Fruit fly (Drosophila melanogaster) S2 (cell line): ENCODE data around the gene CG11980.

Experiments used
- CG8478 ChIP-seq: fragments of >200 bp; optimal IDR thresholded peaks from 2 replicates; lab custom pipeline; 2018
- CTCF ChIP-seq, 2 experiments: fragments of >200 bp; optimal IDR thresholded peaks; 2 replicates each; lab custom pipeline; 2018

CG11980 gene

DNA sequence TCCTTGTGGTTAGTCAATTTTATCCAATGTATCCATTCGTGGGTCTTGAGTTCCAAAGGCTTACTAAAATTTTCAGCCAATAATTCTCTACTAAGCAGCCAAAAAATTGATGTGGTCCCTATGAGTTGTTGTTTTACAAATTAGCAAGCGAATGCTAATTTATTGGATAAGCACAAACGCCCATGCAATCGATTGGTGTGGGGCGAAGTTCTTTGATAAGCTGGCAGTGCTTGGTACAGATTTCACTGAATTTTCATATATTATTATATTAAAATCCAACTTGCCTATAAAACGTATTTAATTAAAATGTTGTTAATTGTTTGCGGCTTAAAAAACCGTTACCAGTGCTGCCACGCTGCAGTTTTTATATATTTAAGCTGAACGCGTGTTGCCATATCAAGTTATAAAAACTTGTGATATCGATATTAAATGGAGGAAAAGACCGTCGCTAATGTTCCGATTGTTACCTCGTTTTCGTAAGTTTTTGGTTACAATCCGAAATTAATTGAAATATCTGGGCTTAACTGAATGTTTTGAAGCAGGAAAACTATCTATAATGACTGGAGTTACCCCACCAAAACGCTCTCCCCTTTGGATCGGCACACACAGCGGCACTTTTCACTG lies at the start of gene CG11980, which contains the start of gene CG31100:
TSS of gene CG11980 (plus strand) at position 418 of the 624 bp plus-strand sequence.
TSS of gene CG31100 (minus strand) at position 51 of the 624 bp plus-strand sequence.
- TF ChIP-seq CTCF (optimal IDR thresholded peaks at IDR 0.05; lab: Kevin White, UChicago) (peak in 1 of 2 experiments; percentile 30), CG8478 (lab: Kevin White, UChicago) (no peak)

DNA sequence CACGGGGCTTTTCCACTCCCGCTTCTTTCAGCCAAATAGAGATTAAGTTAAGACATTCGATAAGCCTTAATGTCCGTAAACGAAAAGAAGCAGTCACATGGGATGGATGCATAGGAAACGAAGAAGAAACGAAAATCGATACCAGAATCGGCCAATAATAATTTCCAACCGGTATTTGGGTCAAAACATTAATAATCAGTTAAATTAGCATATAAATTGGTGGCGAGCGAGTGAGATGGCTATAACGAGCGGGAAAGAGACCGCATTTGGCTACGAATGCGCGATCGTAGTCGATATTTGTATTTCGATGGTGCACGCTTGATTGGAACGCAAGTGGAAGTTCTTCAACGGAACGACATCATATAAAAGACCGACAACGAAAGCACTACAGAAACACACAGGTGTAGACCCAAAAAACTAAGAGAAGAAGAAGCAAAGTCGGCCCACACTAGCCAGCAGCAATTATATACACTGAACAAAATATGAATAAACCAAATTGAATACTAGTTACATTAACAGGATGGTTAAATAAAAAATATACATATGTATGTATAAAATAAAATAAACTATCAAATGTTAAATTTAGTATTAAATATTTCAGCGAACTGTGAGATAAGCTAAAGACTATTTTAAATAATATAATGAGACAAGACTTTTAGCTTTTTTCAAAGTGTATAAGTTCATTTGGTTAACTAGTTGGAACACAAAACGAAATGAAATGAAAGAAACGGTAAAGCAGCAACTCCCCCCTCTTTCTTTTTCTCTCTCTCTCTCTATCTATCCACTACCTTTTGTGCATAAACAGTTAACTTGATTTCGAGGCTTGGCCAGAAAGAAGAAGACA lies 49.1 kb upstream of the CG11980 start:
- TF ChIP-seq CTCF (optimal IDR thresholded peaks at IDR 0.05; lab: Kevin White, UChicago) = no peak
- no peak for TF ChIP-seq CG8478 (lab: Kevin White, UChicago)

DNA sequence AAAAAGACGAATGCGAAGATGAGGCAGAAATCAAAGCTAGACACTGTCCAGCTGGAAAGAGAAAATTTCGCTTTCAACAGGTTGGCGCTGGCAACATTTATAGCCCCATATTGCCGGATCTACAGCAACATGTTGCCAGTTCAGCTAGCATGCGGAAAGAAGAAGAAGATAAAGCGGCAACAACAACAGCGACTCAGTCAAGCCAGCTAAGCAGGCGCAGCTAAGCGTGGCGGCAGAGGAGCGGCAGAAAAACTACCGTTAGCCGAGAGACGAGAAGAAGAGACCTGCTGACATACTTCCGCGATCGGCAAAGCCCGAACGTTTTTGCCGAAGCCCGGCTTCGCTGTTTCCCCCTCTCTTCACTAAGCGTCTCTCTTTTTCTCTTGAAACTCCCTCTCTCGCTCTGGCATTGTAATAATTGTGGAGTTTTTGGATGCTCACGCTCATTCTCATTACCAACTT lies 48.4 kb upstream of the CG11980 start:
- TF ChIP-seq CTCF (optimal IDR thresholded peaks at IDR 0.05; lab: Kevin White, UChicago) = no peak

DNA sequence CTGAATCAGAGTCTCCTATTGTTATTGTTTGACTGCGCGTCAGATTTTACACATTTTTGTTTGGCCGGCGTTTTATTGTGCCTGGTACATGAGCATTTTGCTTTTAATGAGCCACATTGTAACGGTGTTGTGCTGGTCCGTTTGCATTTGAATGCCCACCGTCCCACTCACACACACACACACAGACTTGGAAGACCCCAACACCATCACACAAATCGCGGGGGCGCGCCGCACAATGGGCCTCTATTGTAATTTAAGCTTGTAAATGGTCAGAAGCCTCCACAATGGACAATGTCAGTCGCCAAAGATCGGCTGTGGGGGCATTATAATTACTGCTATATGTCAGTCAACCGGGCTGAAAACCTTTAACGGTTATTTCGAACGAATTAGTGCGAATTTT lies 47.5 kb upstream of the CG11980 start:
- TF ChIP-seq CG8478 (lab: Kevin White, UChicago) (no peak), CTCF (optimal IDR thresholded peaks at IDR 0.05; lab: Kevin White, UChicago) (no peak)

DNA sequence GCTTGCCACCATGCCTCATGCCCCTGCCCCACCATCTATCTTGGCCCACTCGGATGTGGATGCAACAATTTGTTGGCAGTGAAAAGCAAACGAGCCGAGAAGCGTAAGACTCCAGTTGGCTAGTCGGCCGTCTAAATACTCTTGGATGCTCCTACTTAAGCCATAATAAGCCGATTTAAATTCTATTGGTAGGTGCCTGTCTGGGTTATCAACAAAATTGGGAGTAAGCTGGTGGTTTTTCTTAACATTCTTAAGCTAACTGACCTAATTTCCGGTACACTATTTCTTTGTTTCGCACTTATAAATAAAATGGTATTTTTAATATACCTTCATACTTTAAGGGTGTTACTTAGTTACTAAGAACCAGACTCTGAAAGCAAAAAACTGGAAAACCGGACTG lies 46.1 kb upstream of the CG11980 start:
- TF ChIP-seq CG8478 (lab: Kevin White, UChicago) (no peak), CTCF (optimal IDR thresholded peaks at IDR 0.05; lab: Kevin White, UChicago) (no peak)

DNA sequence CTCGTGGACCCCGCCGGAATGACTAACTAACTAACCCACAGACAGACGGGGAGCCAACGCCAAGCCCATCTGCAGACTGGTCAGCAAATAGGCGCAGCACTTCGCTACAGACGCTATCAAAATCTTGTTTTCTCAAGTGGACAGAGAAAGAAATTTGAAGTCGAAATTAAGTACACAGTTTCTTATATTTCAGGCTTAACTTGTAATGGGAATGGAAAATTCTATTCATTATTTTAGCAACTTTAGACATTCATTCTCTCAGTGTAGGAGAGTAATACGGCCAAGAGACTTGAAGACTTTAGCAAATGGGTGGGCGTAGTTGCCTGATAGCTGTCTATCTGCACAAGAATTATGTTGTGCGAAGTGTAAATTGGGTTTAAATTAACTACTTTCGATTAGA lies 45.5 kb upstream of the CG11980 start:
- no peak for TF ChIP-seq CG8478 (lab: Kevin White, UChicago)
- no peak for TF ChIP-seq CTCF (optimal IDR thresholded peaks at IDR 0.05; lab: Kevin White, UChicago)

DNA sequence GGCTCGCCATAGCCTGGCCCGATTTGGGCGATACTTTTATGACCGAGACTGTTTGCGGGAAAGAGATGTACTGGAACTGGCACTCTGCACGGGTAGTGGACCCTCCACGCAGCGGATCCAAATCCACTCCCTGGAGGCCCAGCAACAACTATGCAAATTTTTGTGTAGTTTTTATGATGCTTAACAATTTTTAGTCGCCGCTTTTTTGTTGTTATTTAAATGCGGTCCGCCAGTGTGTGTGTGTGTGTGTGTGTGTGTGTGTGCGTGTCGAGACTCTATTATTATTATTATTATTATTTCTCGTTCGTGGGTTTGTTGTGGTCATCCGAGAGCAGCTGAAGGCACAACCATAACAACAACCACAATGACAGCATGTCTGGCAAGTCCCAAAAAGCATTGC lies 44.7 kb upstream of the CG11980 start:
- TF ChIP-seq CTCF (optimal IDR thresholded peaks at IDR 0.05; lab: Kevin White, UChicago) (no peak), CG8478 (lab: Kevin White, UChicago) (no peak)

DNA sequence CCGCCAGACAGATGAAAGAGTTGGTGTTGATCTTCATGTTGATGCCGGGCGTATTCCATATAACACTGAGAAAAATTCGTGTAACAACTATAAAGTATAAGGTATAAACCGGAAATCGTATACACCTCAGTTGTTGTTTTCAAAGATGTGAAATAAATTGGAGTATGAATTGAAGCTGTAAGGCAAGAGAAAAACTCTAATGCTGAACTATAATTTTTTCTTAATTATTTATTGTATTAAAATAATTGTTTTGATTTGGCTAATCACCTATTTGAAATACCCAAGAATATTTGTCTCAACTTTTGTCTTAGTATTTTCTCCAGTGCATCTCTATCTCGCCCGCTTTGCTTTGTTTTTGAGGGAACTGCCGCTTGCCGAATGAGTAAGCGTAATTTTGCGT lies 43.5 kb upstream of the CG11980 start:
- TF ChIP-seq CG8478 (lab: Kevin White, UChicago) = no peak
- no peak for TF ChIP-seq CTCF (optimal IDR thresholded peaks at IDR 0.05; lab: Kevin White, UChicago)

DNA sequence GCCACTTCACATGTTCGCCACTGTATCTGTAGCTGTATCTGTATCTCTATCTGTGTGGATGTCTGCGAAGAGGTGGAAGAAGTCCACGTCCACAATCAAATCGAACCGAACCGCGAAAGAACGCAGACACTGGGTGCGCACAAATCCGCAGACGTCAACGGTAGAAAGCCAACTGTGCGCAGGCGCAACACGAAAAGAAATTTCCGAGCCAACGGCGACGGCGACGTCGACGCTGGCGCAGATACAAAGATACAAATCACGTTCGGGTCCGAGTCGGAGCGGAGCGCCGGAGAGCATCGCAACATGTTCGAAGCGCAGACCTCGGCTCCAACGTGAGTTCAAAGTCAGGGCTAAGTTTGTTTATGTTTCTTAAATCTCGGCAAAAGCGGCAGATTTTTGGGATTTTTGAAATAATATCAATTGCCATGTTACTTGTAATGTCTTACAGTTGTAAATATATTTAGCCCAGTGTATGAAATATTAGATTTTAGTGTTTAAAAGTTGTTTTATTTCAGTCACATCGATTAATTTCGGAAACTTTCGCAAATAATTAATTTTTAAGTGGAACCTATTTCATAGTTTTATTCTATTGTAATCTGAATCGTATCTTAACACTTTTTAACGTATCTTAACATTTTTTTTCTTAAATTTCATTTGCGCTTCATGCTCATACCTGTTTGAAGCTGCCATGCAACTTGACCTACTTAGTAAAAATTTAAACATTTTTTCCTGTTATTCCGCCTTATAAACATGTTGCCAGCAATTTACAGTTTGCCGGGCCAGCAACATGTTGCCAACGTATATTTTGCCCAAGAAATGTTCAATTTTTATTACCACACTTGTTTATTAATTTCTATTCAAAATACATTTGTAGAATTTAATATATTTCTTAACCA lies 40.7 kb upstream of the CG11980 start, which contains the start of gene ich:
TSS of gene ich (minus strand) at position 178 of the 896 bp plus-strand sequence.
- TF ChIP-seq CG8478 (lab: Kevin White, UChicago) = no peak
- no peak for TF ChIP-seq CTCF (optimal IDR thresholded peaks at IDR 0.05; lab: Kevin White, UChicago)

DNA sequence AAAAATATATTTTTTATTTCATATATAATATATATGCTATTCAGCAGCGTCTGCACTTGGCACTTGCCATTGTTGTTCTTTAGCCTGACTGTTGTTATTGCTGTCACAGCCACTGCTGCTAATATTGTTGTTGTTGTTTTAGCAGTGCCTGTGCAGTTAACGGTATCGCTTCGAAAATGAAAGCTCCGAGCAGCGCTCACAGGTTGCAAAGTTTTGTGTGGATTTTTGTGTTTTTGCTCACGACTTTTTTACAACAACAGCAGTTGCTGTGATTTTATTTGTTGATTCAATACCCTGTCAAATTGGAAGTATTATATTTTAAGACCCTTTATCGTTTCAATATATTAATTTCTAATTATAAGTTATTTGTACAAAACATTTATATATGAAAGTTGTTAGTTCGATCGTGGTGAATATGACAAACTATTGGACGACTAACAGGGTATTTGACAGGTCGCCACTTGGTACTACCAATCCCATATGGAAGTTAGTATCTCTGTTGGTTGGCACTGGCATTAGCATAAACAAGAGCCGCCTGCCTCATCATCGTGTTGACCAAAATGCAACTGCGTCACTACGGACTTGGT lies 40.0 kb upstream of the CG11980 start:
- TF ChIP-seq CG8478 (lab: Kevin White, UChicago) (no peak), CTCF (optimal IDR thresholded peaks at IDR 0.05; lab: Kevin White, UChicago) (no peak)

DNA sequence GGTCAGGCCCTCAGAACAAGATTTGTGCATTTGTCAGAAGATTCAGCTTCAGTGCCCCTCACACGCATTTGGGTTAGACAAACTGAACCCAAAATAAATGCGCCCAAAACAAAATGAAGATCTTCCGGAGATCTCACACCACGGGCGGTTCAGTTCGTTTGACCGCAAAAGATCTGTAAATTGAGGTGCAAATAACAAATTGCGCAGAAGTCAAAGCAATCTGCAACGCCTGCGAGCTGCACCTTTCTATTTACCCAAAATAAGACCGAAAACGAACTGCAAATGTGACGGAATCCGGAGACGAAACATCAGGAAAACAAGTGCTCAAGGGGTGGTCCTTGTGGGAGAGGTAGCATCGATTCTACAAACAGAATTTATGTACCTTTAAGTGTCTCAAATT lies 38.3 kb upstream of the CG11980 start:
- no peak for TF ChIP-seq CTCF (optimal IDR thresholded peaks at IDR 0.05; lab: Kevin White, UChicago)
- TF ChIP-seq CG8478 (lab: Kevin White, UChicago) = no peak

DNA sequence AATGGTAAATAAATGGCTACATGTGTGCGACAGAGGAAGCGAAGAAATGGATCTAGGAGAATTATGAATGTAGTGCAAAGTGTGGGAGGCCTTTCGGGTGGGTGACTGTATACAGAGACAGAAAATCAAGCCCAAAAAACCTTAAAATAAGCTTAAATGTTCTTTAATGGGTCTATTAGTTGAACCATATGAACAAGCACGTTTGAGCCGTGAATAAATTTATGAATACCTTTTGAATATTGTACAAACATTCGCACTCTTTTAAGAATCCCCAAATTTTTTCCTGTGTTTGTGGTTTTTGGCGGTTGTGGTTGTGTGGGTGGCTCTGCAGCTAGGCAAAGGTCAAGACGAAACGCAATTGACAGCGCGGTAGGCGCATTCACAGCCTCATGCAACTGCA lies 37.2 kb upstream of the CG11980 start:
- TF ChIP-seq CTCF (optimal IDR thresholded peaks at IDR 0.05; lab: Kevin White, UChicago) (no peak), CG8478 (lab: Kevin White, UChicago) (no peak)

DNA sequence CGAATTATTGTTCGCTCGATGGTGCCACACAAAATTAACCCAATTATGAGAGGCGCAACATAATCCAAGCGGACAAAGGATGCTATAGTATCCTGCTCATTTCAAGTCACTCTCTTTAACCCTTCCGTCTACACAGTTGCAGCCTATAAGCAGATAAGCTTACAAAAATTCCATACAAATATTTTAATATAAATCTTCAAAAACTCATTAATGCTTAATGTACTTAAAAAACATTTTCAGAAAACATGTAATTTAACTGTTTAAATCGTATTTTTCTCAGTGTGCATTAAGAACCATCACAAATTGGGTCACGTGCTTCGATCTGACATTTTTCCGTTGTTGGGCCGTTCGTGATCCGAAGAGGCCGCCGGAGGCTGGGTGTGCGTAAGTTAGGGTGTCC lies 35.0 kb upstream of the CG11980 start:
- TF ChIP-seq CG8478 (lab: Kevin White, UChicago) = no peak
- no peak for TF ChIP-seq CTCF (optimal IDR thresholded peaks at IDR 0.05; lab: Kevin White, UChicago)

DNA sequence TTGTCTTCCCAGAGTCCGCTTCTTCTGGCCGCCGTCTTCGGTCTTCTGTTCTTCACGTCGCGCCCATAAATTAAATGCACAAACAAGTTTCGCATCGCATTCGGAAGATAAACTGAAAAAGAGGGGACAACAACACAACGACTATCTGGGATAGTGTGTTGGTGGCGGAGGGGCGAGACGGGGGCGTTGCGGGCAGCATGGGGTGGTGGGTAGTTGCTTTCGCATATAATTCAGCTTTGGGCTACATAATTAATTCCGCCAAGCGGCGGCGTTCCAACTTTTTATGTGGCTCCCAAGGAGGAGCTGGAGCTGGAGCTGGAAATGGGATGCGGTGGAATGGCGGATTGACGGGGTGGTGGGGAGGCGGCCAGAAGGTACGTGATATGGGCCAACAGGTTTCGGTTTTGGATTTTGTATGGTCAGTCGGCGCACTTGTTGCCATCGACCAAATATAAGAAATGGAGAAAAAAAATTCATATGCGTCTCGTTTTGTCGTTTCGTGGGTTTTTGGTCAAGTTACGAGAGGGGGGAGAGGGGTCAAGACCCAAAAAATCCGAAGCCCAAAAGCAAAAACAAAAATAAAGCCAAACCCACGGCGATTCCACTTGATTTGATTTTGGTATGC lies 34.4 kb upstream of the CG11980 start:
- TF ChIP-seq CG8478 (lab: Kevin White, UChicago) (no peak), CTCF (optimal IDR thresholded peaks at IDR 0.05; lab: Kevin White, UChicago) (no peak)
